Fruit fly (Drosophila melanogaster) whole organism, adult: ENCODE data around the gene Plp.

ENCODE experiments used
- CG1620 ChIP-seq: fragments of 200-800 bp; sonication (Bioruptor generic); optimal IDR thresholded peaks from 2 replicates; lab custom pipeline; 2016; ENCODE audit warnings: missing biosample characterization, missing genetic modification characterization
- CG5204 ChIP-seq: fragments of 200-800 bp; sonication (Bioruptor generic); optimal IDR thresholded peaks from 2 replicates; lab custom pipeline; 2016; ENCODE audit warnings: missing biosample characterization, missing genetic modification characterization
- CG7045 ChIP-seq: fragments of 200-800 bp; sonication (Bioruptor generic); optimal IDR thresholded peaks from 2 replicates; lab custom pipeline; 2017; ENCODE audit warnings: missing biosample characterization, mild to moderate bottlenecking, missing genetic modification characterization
- CG7101 ChIP-seq: fragments of 200-800 bp; sonication (Bioruptor generic); optimal IDR thresholded peaks from 2 replicates; lab custom pipeline; 2018; ENCODE audit warnings: missing biosample characterization, mild to moderate bottlenecking, missing genetic modification characterization, moderate library complexity
- Hr96 ChIP-seq: fragments of 200-800 bp; sonication (Bioruptor generic); optimal IDR thresholded peaks from 2 replicates; lab custom pipeline; 2016; ENCODE audit warnings: missing biosample characterization, missing genetic modification characterization
- bab1 ChIP-seq: fragments of 200-800 bp; sonication (Bioruptor generic); optimal IDR thresholded peaks from 3 replicates; lab custom pipeline; 2019; ENCODE audit warnings: missing biosample characterization, mild to moderate bottlenecking, missing genetic modification characterization, moderate library complexity
- cic ChIP-seq: fragments of 200-800 bp; sonication (Bioruptor generic); optimal IDR thresholded peaks from 2 replicates; lab custom pipeline; 2017; ENCODE audit warnings: missing biosample characterization, mild to moderate bottlenecking, missing genetic modification characterization, moderate library complexity
- kay ChIP-seq: fragments of 200-800 bp; sonication (Bioruptor generic); peaks from one replicate; lab custom pipeline; 2016; ENCODE audit warnings: missing biosample characterization, missing genetic modification characterization, borderline replicate concordance
- ovo ChIP-seq: fragments of 200-800 bp; sonication (Bioruptor generic); optimal IDR thresholded peaks from 2 replicates; lab custom pipeline; 2016; ENCODE audit warnings: missing biosample characterization, missing genetic modification characterization
- pad ChIP-seq: fragments of 200-800 bp; sonication (Bioruptor generic); optimal IDR thresholded peaks from 3 replicates; lab custom pipeline; 2017; ENCODE audit warnings: missing biosample characterization, missing genetic modification characterization, mild to moderate bottlenecking, moderate library complexity, missing genetic modification reagents
- toe ChIP-seq: fragments of 200-800 bp; sonication (Bioruptor generic); optimal IDR thresholded peaks from 2 replicates; lab custom pipeline; 2016; ENCODE audit warnings: missing biosample characterization, missing genetic modification characterization

DNA sequence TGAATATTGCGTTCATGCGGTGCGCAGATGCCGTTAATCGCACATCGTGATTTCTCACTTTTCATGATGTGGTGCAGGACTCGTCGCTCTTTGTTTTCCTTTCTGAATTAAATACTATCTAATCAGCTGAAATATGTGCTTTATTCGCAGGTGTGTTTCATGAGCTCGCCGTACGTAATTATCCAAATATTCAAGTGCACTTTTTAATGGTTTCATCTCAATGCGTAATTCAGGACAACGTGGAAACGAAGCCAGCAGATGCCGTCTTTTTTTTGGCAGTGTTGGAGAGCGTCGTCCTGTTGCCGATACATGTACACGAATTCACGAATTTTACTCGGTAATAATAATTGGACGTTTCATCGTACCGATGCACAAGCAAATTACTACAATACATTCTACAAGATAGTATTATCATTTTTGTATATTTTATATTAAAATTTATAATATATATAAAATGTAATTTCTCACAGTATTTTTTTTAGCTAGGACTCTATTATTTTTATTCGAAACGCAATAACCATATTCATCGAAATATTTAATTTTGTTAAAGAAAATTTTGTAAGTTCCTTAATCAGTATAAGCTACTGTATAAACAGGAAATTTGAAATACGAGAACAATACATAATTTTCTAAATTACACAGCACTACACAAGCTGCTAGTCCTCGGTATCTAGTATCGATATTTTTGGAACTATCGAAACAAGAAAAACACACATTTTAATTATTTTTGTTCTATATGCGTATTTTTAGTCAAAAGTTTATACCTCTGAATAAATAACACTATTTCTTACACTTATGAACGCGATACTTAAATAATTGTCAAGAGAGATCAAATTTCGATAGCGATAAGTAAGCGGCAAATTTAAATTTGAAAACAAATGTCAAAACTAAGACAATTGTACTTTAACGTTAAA is 42.4 kb upstream of the Plp start, which contains the start of gene CG12316:
- TF ChIP-seq Hr96 (peak; percentile 95), bab1 (GFP tag; lab: Kevin White, UChicago) (peak; percentile 83), CG7101 (tag; lab: Kevin White, UChicago) (peak; percentile 89), kay (GFP tag; lab: Kevin White, UChicago) (no peak), CG5204 (peak; percentile 92), CG7045 (GFP tag; lab: Kevin White, UChicago) (peak; percentile 88), cic (GFP tag; lab: Kevin White, UChicago) (peak; percentile 40), ovo (GFP tag; lab: Kevin White, UChicago) (peak; percentile 66), pad (GFP tag; lab: Kevin White, UChicago) (peak; percentile 62), CG1620 (peak; percentile 64), toe (GFP tag; lab: Kevin White, UChicago) (peak; percentile 88)
